Worm (Caenorhabditis elegans) whole organism, L4 larva: ENCODE results near the gene C45G9.6.

Source experiments
- F44E2.7 ChIP-seq: fragments of 200-800 bp; sonication (Bioruptor generic); IDR thresholded peaks from 2 replicates; pipeline ENCODE4 v2.1.2; 2022; ENCODE audit warnings: missing genetic modification characterization, missing compliant biosample characterization
- F49E8.2 ChIP-seq: sonication (generic microtip); optimal IDR thresholded peaks from 2 replicates; lab custom pipeline; 2016; ENCODE audit warnings: missing compliant biosample characterization, mild to moderate bottlenecking, missing genetic modification characterization, borderline replicate concordance
- T20F7.1 ChIP-seq: fragments of 200-800 bp; sonication (Bioruptor generic); optimal IDR thresholded peaks from 2 replicates; lab custom pipeline; 2018; ENCODE audit warnings: mild to moderate bottlenecking, missing genetic modification characterization, missing compliant biosample characterization
- ZK337.2 ChIP-seq: fragments of 200-800 bp; sonication (Bioruptor generic); IDR thresholded peaks from 2 replicates; pipeline ENCODE4 v1.3.6; 2022; ENCODE audit warnings: missing genetic modification reagents, missing genetic modification characterization, missing compliant biosample characterization
- ZK546.5 ChIP-seq, 2 experiments: sonication (generic microtip); optimal IDR thresholded peaks; 2 replicates each; lab custom pipeline; 2017; ENCODE audit warnings: missing biosample characterization in 2 of 2, missing genetic modification characterization in 2 of 2
- aha-1 ChIP-seq: fragments of 150-350 bp; peaks from one replicate; lab custom pipeline; 2014; ENCODE audit warnings: missing biosample characterization, missing genetic modification characterization
- arid-1 ChIP-seq: fragments of 200-800 bp; sonication (Bioruptor generic); conservative IDR thresholded peaks from 2 replicates; pipeline ENCODE4 v1.3.6; 2022; ENCODE audit warnings: missing genetic modification reagents, missing genetic modification characterization, missing compliant biosample characterization
- ceh-20 ChIP-seq: fragments of 200-800 bp; sonication (Bioruptor generic); IDR thresholded peaks from 2 replicates; pipeline ENCODE4 v1.3.6; 2022; ENCODE audit warnings: missing genetic modification reagents, missing genetic modification characterization, missing compliant biosample characterization
- ceh-28 ChIP-seq: fragments of 150-350 bp; optimal IDR thresholded peaks from 2 replicates; lab custom pipeline; 2014; ENCODE audit warnings: missing biosample characterization, missing genetic modification reagents, missing genetic modification characterization
- ceh-62 ChIP-seq: sonication (generic microtip); optimal IDR thresholded peaks from 2 replicates; lab custom pipeline; 2017; ENCODE audit warnings: missing biosample characterization, missing genetic modification characterization
- ctbp-1 ChIP-seq: fragments of 200-800 bp; sonication (Bioruptor generic); IDR thresholded peaks from 2 replicates; pipeline ENCODE4 v1.3.6; 2022; ENCODE audit warnings: missing genetic modification reagents, missing genetic modification characterization, missing compliant biosample characterization
- daf-8 ChIP-seq: fragments of 200-800 bp; sonication (Bioruptor generic); IDR thresholded peaks from 2 replicates; pipeline ENCODE4 v1.3.6; 2022; ENCODE audit warnings: missing genetic modification characterization, missing compliant biosample characterization
- dmd-6 ChIP-seq: fragments of 200-800 bp; sonication (Bioruptor generic); IDR thresholded peaks from 2 replicates; pipeline ENCODE4 v1.3.6; 2022; ENCODE audit warnings: missing genetic modification reagents, missing genetic modification characterization, missing compliant biosample characterization
- dmd-9 ChIP-seq: fragments of 200-800 bp; sonication (Bioruptor generic); IDR thresholded peaks from 2 replicates; pipeline ENCODE4 v1.3.6; 2022; ENCODE audit warnings: missing genetic modification reagents, missing genetic modification characterization, missing compliant biosample characterization
- duxl-1 ChIP-seq: sonication (generic microtip); optimal IDR thresholded peaks from 2 replicates; lab custom pipeline; 2016; ENCODE audit warnings: mild to moderate bottlenecking, missing genetic modification characterization, moderate library complexity, missing compliant biosample characterization; ENCODE audit not compliant: poor library complexity
- dve-1 ChIP-seq: sonication (generic microtip); optimal IDR thresholded peaks from 2 replicates; lab custom pipeline; 2017; ENCODE audit warnings: antibody characterized with exemption, mild to moderate bottlenecking, missing genetic modification characterization, missing compliant biosample characterization; ENCODE audit not compliant: insufficient read depth
- fos-1 ChIP-seq: fragments of 150-350 bp; optimal IDR thresholded peaks from 2 replicates; lab custom pipeline; 2014; ENCODE audit warnings: missing biosample characterization, missing genetic modification characterization
- gei-8 ChIP-seq: fragments of 200-800 bp; sonication (Bioruptor generic); optimal IDR thresholded peaks from 2 replicates; lab custom pipeline; 2018; ENCODE audit warnings: mild to moderate bottlenecking, missing genetic modification characterization, missing compliant biosample characterization
- hlh-30 ChIP-seq: sonication (generic microtip); optimal IDR thresholded peaks from 2 replicates; lab custom pipeline; 2017; ENCODE audit warnings: antibody characterized with exemption, mild to moderate bottlenecking, missing genetic modification characterization, missing compliant biosample characterization; ENCODE audit not compliant: insufficient read depth
- hmg-1.1 ChIP-seq: fragments of 200-800 bp; sonication (Bioruptor generic); IDR thresholded peaks from 2 replicates; pipeline ENCODE4 v1.3.6; 2022; ENCODE audit warnings: missing genetic modification reagents, missing genetic modification characterization, missing compliant biosample characterization
- lin-1 ChIP-seq: fragments of 200-800 bp; sonication (Bioruptor generic); IDR thresholded peaks from 2 replicates; pipeline ENCODE4 v1.3.6; 2022; ENCODE audit warnings: missing genetic modification reagents, missing genetic modification characterization, missing compliant biosample characterization
- lin-15B ChIP-seq: fragments of 150-350 bp; sonication (generic microtip); optimal IDR thresholded peaks from 3 replicates; lab custom pipeline; 2014; ENCODE audit warnings: missing biosample characterization, missing genetic modification characterization
- lin-29 ChIP-seq: fragments of 200-800 bp; sonication (Bioruptor generic); IDR thresholded peaks from 2 replicates; pipeline ENCODE4 v1.3.6; 2022; ENCODE audit warnings: missing genetic modification reagents, missing genetic modification characterization, missing compliant biosample characterization
- lsy-2 ChIP-seq, 2 experiments: fragments of 150-350 bp in 1 of 2; sonication (generic microtip) in 1 of 2; optimal IDR thresholded peaks; 2 replicates each; lab custom pipeline; 2014 to 2017; ENCODE audit warnings: missing biosample characterization in 2 of 2, missing genetic modification characterization in 2 of 2
- madf-9 ChIP-seq: fragments of 200-800 bp; sonication (Bioruptor generic); conservative IDR thresholded peaks from 2 replicates; pipeline ENCODE4 v1.3.6; 2022; ENCODE audit warnings: missing genetic modification reagents, missing genetic modification characterization, missing compliant biosample characterization
- mdl-1 ChIP-seq, 2 experiments: fragments of 150-350 bp in 1 of 2; sonication (generic microtip) in 1 of 2; optimal IDR thresholded peaks; 2 replicates each; lab custom pipeline; 2014 to 2017; ENCODE audit warnings: missing biosample characterization in 2 of 2, missing genetic modification characterization in 2 of 2
- mdt-29 ChIP-seq: fragments of 200-800 bp; sonication (Bioruptor generic); IDR thresholded peaks from 2 replicates; pipeline ENCODE4 v1.3.6; 2022; ENCODE audit warnings: missing genetic modification reagents, missing genetic modification characterization, missing compliant biosample characterization
- mxl-3 ChIP-seq: fragments of 200-800 bp; sonication (Bioruptor generic); optimal IDR thresholded peaks from 2 replicates; lab custom pipeline; 2018; ENCODE audit warnings: mild to moderate bottlenecking, missing genetic modification characterization, missing compliant biosample characterization
- nhr-102 ChIP-seq: sonication (generic microtip); optimal IDR thresholded peaks from 2 replicates; lab custom pipeline; 2016; ENCODE audit warnings: mild to moderate bottlenecking, missing genetic modification characterization, moderate library complexity, missing compliant biosample characterization
- nhr-11 ChIP-seq: fragments of 150-350 bp; optimal IDR thresholded peaks from 2 replicates; lab custom pipeline; 2014; ENCODE audit warnings: missing biosample characterization, missing genetic modification characterization
- nhr-111 ChIP-seq: fragments of 200-800 bp; sonication (Bioruptor generic); optimal IDR thresholded peaks from 2 replicates; lab custom pipeline; 2018; ENCODE audit warnings: mild to moderate bottlenecking, missing genetic modification characterization, missing compliant biosample characterization
- nhr-25 ChIP-seq: sonication (generic microtip); optimal IDR thresholded peaks from 2 replicates; lab custom pipeline; 2017; ENCODE audit warnings: missing genetic modification characterization, mild to moderate bottlenecking, missing compliant biosample characterization, antibody characterized with exemption, moderate library complexity, borderline replicate concordance; ENCODE audit not compliant: insufficient read depth
- nhr-28 ChIP-seq: fragments of 150-350 bp; optimal IDR thresholded peaks from 2 replicates; lab custom pipeline; 2014; ENCODE audit warnings: missing biosample characterization, missing genetic modification characterization
- nhr-42 ChIP-seq: fragments of 200-800 bp; sonication (Bioruptor generic); IDR thresholded peaks from 2 replicates; pipeline ENCODE4 v1.3.6; 2022; ENCODE audit warnings: missing genetic modification characterization, missing compliant biosample characterization
- nhr-76 ChIP-seq: fragments of 150-350 bp; optimal IDR thresholded peaks from 2 replicates; lab custom pipeline; 2014; ENCODE audit warnings: missing biosample characterization, missing genetic modification characterization
- pha-4 ChIP-seq, 2 experiments: fragments of 150-350 bp in 1 of 2; fragments of 200-800 bp in 1 of 2; sonication (Bioruptor generic) in 1 of 2; IDR thresholded peaks in 1 of 2; optimal IDR thresholded peaks in 1 of 2; 2 replicates each; pipeline versions ENCODE4 v1.3.6 to Lab custom; 2014 to 2022; ENCODE audit warnings: missing genetic modification characterization in 2 of 2, missing genetic modification reagents in 2 of 2, missing biosample characterization in 1 of 2, missing compliant biosample characterization in 1 of 2
- php-3 ChIP-seq: fragments of 200-800 bp; sonication (Bioruptor generic); IDR thresholded peaks from 2 replicates; pipeline ENCODE4 v1.3.6; 2022; ENCODE audit warnings: missing genetic modification reagents, missing genetic modification characterization, missing compliant biosample characterization
- saeg-2 ChIP-seq: fragments of 200-800 bp; sonication (Bioruptor generic); IDR thresholded peaks from 2 replicates; pipeline ENCODE4 v1.3.6; 2022; ENCODE audit warnings: missing genetic modification reagents, missing genetic modification characterization, missing compliant biosample characterization
- set-16 ChIP-seq: fragments of 200-800 bp; sonication (Bioruptor generic); IDR thresholded peaks from 2 replicates; pipeline ENCODE4 v1.3.6; 2022; ENCODE audit warnings: missing genetic modification reagents, missing genetic modification characterization, missing compliant biosample characterization
- skn-1 ChIP-seq: fragments of 150-350 bp; optimal IDR thresholded peaks from 2 replicates; lab custom pipeline; 2014; ENCODE audit warnings: missing biosample characterization, missing genetic modification characterization
- snpc-1.2 ChIP-seq: fragments of 200-800 bp; sonication (Bioruptor generic); IDR thresholded peaks from 2 replicates; pipeline ENCODE4 v1.3.6; 2022; ENCODE audit warnings: missing genetic modification reagents, missing genetic modification characterization, missing compliant biosample characterization
- spr-1 ChIP-seq: sonication (generic microtip); optimal IDR thresholded peaks from 2 replicates; lab custom pipeline; 2016; ENCODE audit warnings: mild to moderate bottlenecking, missing genetic modification characterization, missing compliant biosample characterization
- tag-97 ChIP-seq: fragments of 200-800 bp; sonication (Bioruptor generic); IDR thresholded peaks from 2 replicates; pipeline ENCODE4 v1.3.6; 2022; ENCODE audit warnings: missing genetic modification characterization, missing compliant biosample characterization
- unc-130 ChIP-seq: sonication (generic microtip); optimal IDR thresholded peaks from 2 replicates; lab custom pipeline; 2016; ENCODE audit warnings: missing genetic modification reagents, missing genetic modification characterization, missing compliant biosample characterization
- unc-62 ChIP-seq, 3 experiments: fragments of 150-350 bp in 1 of 3; sonication (generic microtip); optimal IDR thresholded peaks in 2 of 3; peaks in 1 of 3; 1 replicate in 1 of 3; 2 replicates in 2 of 3; lab custom pipeline; 2014 to 2017; ENCODE audit warnings: missing biosample characterization in 3 of 3, missing genetic modification characterization in 3 of 3, missing genetic modification reagents in 3 of 3, missing genotype in 1 of 3
- ztf-7 ChIP-seq: fragments of 150-350 bp; optimal IDR thresholded peaks from 2 replicates; lab custom pipeline; 2014; ENCODE audit warnings: missing biosample characterization, missing genetic modification characterization

C45G9.6 gene

ce11 chrIII:5080700-5081572 is 44.7 kb downstream of the C45G9.6 start (continued):
- TF ChIP-seq arid-1, result peak; percentile 95
- TF ChIP-seq daf-8 (GFP tag; lab: Robert Waterston, UW), result peak; percentile 76; the same call in 1 of the 2 replicates
- peak; percentile 85 for TF ChIP-seq ztf-7 (tag; lab: Kevin White, UChicago)
- TF ChIP-seq unc-130 (GFP tag; lab: Kevin White, UChicago), result peak; percentile 46
- peak; percentile 73; the same call in 1 of the 2 replicates for TF ChIP-seq lin-1 (GFP tag; lab: Robert Waterston, UW)
- peak; percentile 42; the same call in 1 of the 2 replicates for TF ChIP-seq set-16 (GFP tag; lab: Robert Waterston, UW)
- TF ChIP-seq fos-1 (tag; lab: Kevin White, UChicago), result no peak
- TF ChIP-seq lin-15B (tag; lab: Kevin White, UChicago), result no peak
- peak; percentile 49; the same call in 1 of the 2 replicates for TF ChIP-seq lin-29 (GFP tag; lab: Robert Waterston, UW)
- TF ChIP-seq spr-1 (tag; lab: Kevin White, UChicago), result peak; percentile 77
- TF ChIP-seq nhr-111 (GFP tag; lab: Kevin White, UChicago), result peak; percentile 81
- peak; percentile 86 for TF ChIP-seq snpc-1.2 (GFP tag; lab: Robert Waterston, UW)
- TF ChIP-seq ceh-28 (tag; lab: Kevin White, UChicago), result no peak
- no peak for TF ChIP-seq ZK546.5 (tag; optimal IDR thresholded peaks at IDR 0.05; lab: Kevin White, UChicago)
- peak; percentile 94 for TF ChIP-seq nhr-102
- no peak for TF ChIP-seq skn-1 (tag; lab: Kevin White, UChicago)
- TF ChIP-seq hmg-1.1, result peak; percentile 93
- 0 out of 2 replicates have a peak, but pooled peaks have one; percentile 75 for TF ChIP-seq F44E2.7 (GFP tag; lab: Robert Waterston, UW)
- peak; percentile 90 for TF ChIP-seq gei-8 (GFP tag; lab: Kevin White, UChicago)
- TF ChIP-seq madf-9 (GFP tag; lab: Robert Waterston, UW), result peak; percentile 84
- TF ChIP-seq ceh-20 (GFP tag; lab: Robert Waterston, UW), result peak; percentile 79
- TF ChIP-seq dmd-9 (GFP tag; lab: Robert Waterston, UW), result peak; percentile 80
- peak in 1 of 2 experiments; percentile 5 for TF ChIP-seq mdl-1 (tag; optimal IDR thresholded peaks at IDR 0.05; lab: Kevin White, UChicago)
- peak; percentile 78; the same call in 1 of the 2 replicates for TF ChIP-seq saeg-2 (GFP tag; lab: Robert Waterston, UW)
- TF ChIP-seq ctbp-1 (GFP tag; lab: Robert Waterston, UW), result peak; percentile 90
- no peak for TF ChIP-seq nhr-11 (tag; lab: Kevin White, UChicago)
- TF ChIP-seq php-3, result peak; percentile 74; the same call in 1 of the 2 replicates
- TF ChIP-seq lsy-2 (tag; optimal IDR thresholded peaks at IDR 0.05; lab: Kevin White, UChicago), result peak; percentile 48 to 78
- TF ChIP-seq ZK337.2 (GFP tag; lab: Robert Waterston, UW), result peak; percentile 68
- TF ChIP-seq nhr-28, result peak; percentile 70
- peak; percentile 87 for TF ChIP-seq duxl-1
- TF ChIP-seq tag-97 (GFP tag; lab: Robert Waterston, UW), result no peak
- TF ChIP-seq nhr-76, result no peak
- peak; percentile 94 for TF ChIP-seq aha-1 (tag; lab: Kevin White, UChicago)
- TF ChIP-seq ceh-62 (tag; lab: Kevin White, UChicago), result no peak
- TF ChIP-seq dmd-6 (GFP tag; lab: Robert Waterston, UW), result peak; percentile 67
- TF ChIP-seq unc-62 (GFP tag; optimal IDR thresholded peaks at IDR 0.05 in 1 of 2; lab: Kevin White, UChicago), result peak in 1 of 2 experiments; percentile 57
- no peak for TF ChIP-seq unc-62 (tag; optimal IDR thresholded peaks at IDR 0.05; lab: Kevin White, UChicago)
- TF ChIP-seq hlh-30 (tag; lab: Kevin White, UChicago), result peak; percentile 18
- peak; percentile 84; the same call in 1 of the 2 replicates for TF ChIP-seq mdt-29 (GFP tag; lab: Robert Waterston, UW)
- TF ChIP-seq pha-4 (GFP tag; IDR thresholded peaks at IDR 0.05; lab: Robert Waterston, UW), result peak; percentile 92
- TF ChIP-seq pha-4 (tag; optimal IDR thresholded peaks at IDR 0.05; lab: Kevin White, UChicago), result no peak
- TF ChIP-seq dve-1 (tag; lab: Kevin White, UChicago), result peak; percentile 84
- peak; percentile 61 for TF ChIP-seq nhr-25
- peak; percentile 93 for TF ChIP-seq nhr-42 (GFP tag; lab: Robert Waterston, UW)
- peak; percentile 79 for TF ChIP-seq T20F7.1
- peak; percentile 60 for TF ChIP-seq mxl-3 (GFP tag; lab: Kevin White, UChicago)
- TF ChIP-seq F49E8.2, result peak; percentile 93
